Worm (Caenorhabditis elegans) whole organism, L1 larva: ENCODE results near the gene W03H9.2.

Source experiments
- C04F5.9 ChIP-seq: sonication (generic microtip); optimal IDR thresholded peaks from 2 replicates; lab custom pipeline; 2016; ENCODE audit warnings: missing genetic modification characterization, missing compliant biosample characterization
- C16A3.4 ChIP-seq: fragments of 150-350 bp; optimal IDR thresholded peaks from 2 replicates; lab custom pipeline; 2014; ENCODE audit warnings: missing biosample characterization, missing genetic modification characterization
- C34B4.2 ChIP-seq: sonication (generic microtip); optimal IDR thresholded peaks from 2 replicates; lab custom pipeline; 2017; ENCODE audit warnings: mild to moderate bottlenecking, missing genetic modification characterization, missing compliant biosample characterization
- aha-1 ChIP-seq: fragments of 150-350 bp; optimal IDR thresholded peaks from 2 replicates; lab custom pipeline; 2014; ENCODE audit warnings: missing biosample characterization, missing genetic modification characterization
- ceh-63 ChIP-seq: fragments of 200-800 bp; sonication (Bioruptor generic); optimal IDR thresholded peaks from 2 replicates; lab custom pipeline; 2018; ENCODE audit warnings: mild to moderate bottlenecking, missing genetic modification characterization, missing compliant biosample characterization
- dpl-1 ChIP-seq, 3 experiments: fragments of 150-350 bp in 2 of 3; sonication (generic microtip) in 1 of 3; optimal IDR thresholded peaks; 2 replicates each; lab custom pipeline; 2014 to 2017; ENCODE audit warnings: missing biosample characterization in 3 of 3, missing genetic modification characterization in 3 of 3, missing genetic modification reagents in 3 of 3
- efl-1 ChIP-seq, 4 experiments: fragments of 150-350 bp; optimal IDR thresholded peaks in 3 of 4; peaks in 1 of 4; 1 replicate in 1 of 4; 2 replicates in 3 of 4; lab custom pipeline; 2014; ENCODE audit warnings: missing biosample characterization in 2 of 4, missing genetic modification characterization in 2 of 4, missing genetic modification reagents in 2 of 4
- egl-27 ChIP-seq, 2 experiments: fragments of 150-350 bp in 1 of 2; sonication (generic microtip); optimal IDR thresholded peaks; 3 replicates each; lab custom pipeline; 2017 to 2018; ENCODE audit warnings: missing biosample characterization in 2 of 2, missing genetic modification characterization in 2 of 2, missing genetic modification reagents in 2 of 2
- elt-2 ChIP-seq: sonication (generic microtip); optimal IDR thresholded peaks from 2 replicates; lab custom pipeline; 2016; ENCODE audit warnings: missing genetic modification characterization, mild to moderate bottlenecking, inconsistent platforms, missing compliant biosample characterization, missing genetic modification reagents
- fkh-10 ChIP-seq: sonication (generic microtip); optimal IDR thresholded peaks from 2 replicates; lab custom pipeline; 2017; ENCODE audit warnings: missing biosample characterization, missing genetic modification reagents, missing genetic modification characterization
- fos-1 ChIP-seq: fragments of 150-350 bp; optimal IDR thresholded peaks from 2 replicates; lab custom pipeline; 2014; ENCODE audit warnings: missing biosample characterization, missing genetic modification characterization
- grh-1 ChIP-seq: fragments of 200-800 bp; sonication (Bioruptor generic); IDR thresholded peaks from 2 replicates; pipeline ENCODE4 v1.3.6; 2022; ENCODE audit warnings: missing genetic modification reagents, missing genetic modification characterization, missing compliant biosample characterization
- hlh-17 ChIP-seq: fragments of 200-800 bp; sonication (Bioruptor generic); optimal IDR thresholded peaks from 2 replicates; lab custom pipeline; 2018; ENCODE audit warnings: missing genetic modification characterization, mild to moderate bottlenecking, missing compliant biosample characterization, moderate library complexity, borderline replicate concordance
- hlh-4 ChIP-seq: sonication (generic microtip); optimal IDR thresholded peaks from 2 replicates; lab custom pipeline; 2016; ENCODE audit warnings: mild to moderate bottlenecking, missing genetic modification characterization, missing compliant biosample characterization
- lin-14 ChIP-seq: fragments of 200-800 bp; sonication (Bioruptor generic); optimal IDR thresholded peaks from 2 replicates; lab custom pipeline; 2018; ENCODE audit warnings: mild to moderate bottlenecking, missing genetic modification characterization, moderate library complexity, missing compliant biosample characterization
- lin-15B ChIP-seq: fragments of 150-350 bp; sonication (generic microtip); optimal IDR thresholded peaks from 3 replicates; lab custom pipeline; 2014; ENCODE audit warnings: missing biosample characterization, missing genetic modification characterization
- lin-39 ChIP-seq: fragments of 150-350 bp; optimal IDR thresholded peaks from 2 replicates; lab custom pipeline; 2014; ENCODE audit warnings: missing biosample characterization, missing genetic modification reagents, missing genetic modification characterization
- lsy-2 ChIP-seq, 2 experiments: fragments of 150-350 bp; optimal IDR thresholded peaks; 2 replicates each; lab custom pipeline; 2014; ENCODE audit warnings: missing biosample characterization in 2 of 2, missing genetic modification characterization in 2 of 2
- nhr-12 ChIP-seq: sonication (generic microtip); optimal IDR thresholded peaks from 2 replicates; lab custom pipeline; 2017; ENCODE audit warnings: missing biosample characterization, missing genetic modification characterization
- nhr-237 ChIP-seq: fragments of 150-350 bp; optimal IDR thresholded peaks from 2 replicates; lab custom pipeline; 2014; ENCODE audit warnings: missing biosample characterization, missing genetic modification characterization
- nhr-28 ChIP-seq: fragments of 150-350 bp; optimal IDR thresholded peaks from 2 replicates; lab custom pipeline; 2014; ENCODE audit warnings: missing biosample characterization, missing genetic modification characterization
- nhr-47 ChIP-seq: sonication (generic microtip); optimal IDR thresholded peaks from 2 replicates; lab custom pipeline; 2016; ENCODE audit warnings: mild to moderate bottlenecking, missing genetic modification characterization, moderate library complexity, missing compliant biosample characterization
- nhr-71 ChIP-seq: sonication (generic microtip); optimal IDR thresholded peaks from 2 replicates; lab custom pipeline; 2016; ENCODE audit warnings: mild to moderate bottlenecking, missing genetic modification characterization, moderate library complexity, missing compliant biosample characterization
- nhr-76 ChIP-seq: sonication (generic microtip); optimal IDR thresholded peaks from 2 replicates; lab custom pipeline; 2017; ENCODE audit warnings: missing biosample characterization, missing genetic modification characterization
- nhr-84 ChIP-seq: sonication (generic microtip); optimal IDR thresholded peaks from 2 replicates; lab custom pipeline; 2017; ENCODE audit warnings: missing biosample characterization, missing genetic modification characterization
- nhr-90 ChIP-seq: sonication (generic microtip); optimal IDR thresholded peaks from 2 replicates; lab custom pipeline; 2016; ENCODE audit warnings: mild to moderate bottlenecking, missing genetic modification characterization, missing compliant biosample characterization; ENCODE audit not compliant: poor library complexity
- pqm-1 ChIP-seq: sonication (generic microtip); optimal IDR thresholded peaks from 3 replicates; lab custom pipeline; 2017; ENCODE audit warnings: missing biosample characterization, missing genetic modification characterization
- snpc-4 ChIP-seq: fragments of 150-350 bp; optimal IDR thresholded peaks from 2 replicates; lab custom pipeline; 2014; ENCODE audit warnings: missing biosample characterization, missing genetic modification characterization
- snu-23 ChIP-seq: sonication (generic microtip); optimal IDR thresholded peaks from 2 replicates; lab custom pipeline; 2016; ENCODE audit warnings: missing genetic modification characterization, missing compliant biosample characterization
- sox-4 ChIP-seq: sonication (generic microtip); optimal IDR thresholded peaks from 2 replicates; lab custom pipeline; 2016; ENCODE audit warnings: missing genetic modification characterization, missing compliant biosample characterization
- unc-30 ChIP-seq: sonication (generic microtip); optimal IDR thresholded peaks from 2 replicates; lab custom pipeline; 2017; ENCODE audit warnings: missing biosample characterization, missing genetic modification characterization
- unc-62 ChIP-seq: fragments of 150-350 bp; optimal IDR thresholded peaks from 2 replicates; lab custom pipeline; 2014; ENCODE audit warnings: missing biosample characterization, missing genetic modification reagents, missing genetic modification characterization
- unc-86 ChIP-seq: sonication (generic microtip); optimal IDR thresholded peaks from 2 replicates; lab custom pipeline; 2016; ENCODE audit warnings: missing genetic modification characterization, missing compliant biosample characterization
- unc-98 ChIP-seq: fragments of 200-800 bp; sonication (Bioruptor generic); IDR thresholded peaks from 2 replicates; pipeline ENCODE4 v1.3.6; 2022; ENCODE audit warnings: missing genetic modification characterization, missing compliant biosample characterization
- xbp-1 ChIP-seq: sonication (generic microtip); optimal IDR thresholded peaks from 2 replicates; lab custom pipeline; 2016; ENCODE audit warnings: missing genetic modification characterization, missing compliant biosample characterization

W03H9.2 gene

ce11 chrII:14138849-14139419, 4.7 kb downstream of the W03H9.2 start:
- TF ChIP-seq unc-86 (tag; lab: Kevin White, UChicago) (no peak), efl-1 (optimal IDR thresholded peaks at IDR 0.05; lab: Kevin White, UChicago) (no peak), efl-1 (GFP tag; optimal IDR thresholded peaks at IDR 0.05 in 1 of 2; lab: Kevin White, UChicago) (peak in 1 of 2 experiments; percentile 4), lsy-2 (tag; optimal IDR thresholded peaks at IDR 0.05; lab: Kevin White, UChicago) (no peak), sox-4 (tag; lab: Kevin White, UChicago) (no peak)

DNA sequence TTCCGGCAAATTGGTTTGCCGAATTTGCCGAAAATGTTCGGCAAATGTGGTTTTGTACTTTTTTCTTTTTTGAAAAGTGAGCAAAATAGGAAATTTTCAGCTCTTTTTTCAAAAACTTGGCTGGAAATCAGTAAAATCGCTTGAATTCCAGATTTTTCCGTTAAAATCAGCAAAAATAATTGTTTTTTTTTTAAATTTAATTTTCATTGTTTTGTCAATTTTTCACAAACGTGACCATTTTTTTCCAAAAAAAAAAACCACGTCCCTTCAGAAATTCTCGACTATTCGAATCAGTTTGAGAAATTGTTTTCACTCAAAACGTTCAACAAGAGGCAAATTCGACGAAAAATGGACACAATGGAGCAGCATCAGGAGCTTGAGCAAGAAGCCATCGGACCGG, 6.1 kb downstream of the W03H9.2 start, which contains the start of gene K09E4.1:
TSS of gene K09E4.1 (plus strand) at position 301 of the 400 bp plus-strand sequence.
- TF ChIP-seq hlh-4 (tag; lab: Kevin White, UChicago) (no peak), pqm-1 (tag; lab: Kevin White, UChicago) (no peak), nhr-76 (no peak), lin-39 (tag; lab: Kevin White, UChicago) (no peak), egl-27 (tag; optimal IDR thresholded peaks at IDR 0.05; lab: Kevin White, UChicago) (no peak), nhr-84 (tag; lab: Kevin White, UChicago) (no peak), dpl-1 (GFP tag; optimal IDR thresholded peaks at IDR 0.05; lab: Kevin White, UChicago) (no peak), snpc-4 (tag; lab: Kevin White, UChicago) (no peak), nhr-28 (no peak), fos-1 (tag; lab: Kevin White, UChicago) (no peak), aha-1 (no peak), elt-2 (tag; lab: Kevin White, UChicago) (no peak), hlh-17 (GFP tag; lab: Kevin White, UChicago) (no peak), xbp-1 (tag; lab: Kevin White, UChicago) (no peak), nhr-71 (tag; lab: Kevin White, UChicago) (no peak), ceh-63 (GFP tag; lab: Kevin White, UChicago) (no peak)

DNA sequence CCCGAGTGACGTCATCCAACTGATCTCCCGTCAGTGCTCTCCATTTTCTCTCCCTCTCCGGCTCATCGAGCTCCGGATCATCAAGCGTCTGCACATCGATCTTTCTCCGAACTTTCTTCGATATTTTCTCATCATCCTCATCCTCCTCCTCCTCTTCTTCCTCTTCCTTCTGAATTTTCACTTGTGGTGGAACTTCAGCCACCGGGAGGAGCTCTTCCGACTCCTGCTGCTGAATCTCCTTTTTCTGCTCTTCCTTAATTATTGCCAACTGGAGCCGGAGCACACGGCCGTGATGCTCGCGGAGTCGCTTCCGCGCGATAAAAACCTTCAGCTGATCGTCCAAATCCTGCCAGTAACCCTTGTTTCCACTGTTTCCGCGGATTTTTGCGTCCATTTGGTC, 7.4 kb downstream of the W03H9.2 start:
- no peak for TF ChIP-seq fos-1 (tag; lab: Kevin White, UChicago)
- TF ChIP-seq unc-62 = no peak
- no peak for TF ChIP-seq snu-23 (GFP tag; lab: Kevin White, UChicago)
- TF ChIP-seq dpl-1 (GFP tag; optimal IDR thresholded peaks at IDR 0.05; lab: Kevin White, UChicago) = no peak
- no peak for TF ChIP-seq C34B4.2
- TF ChIP-seq C04F5.9 (tag; lab: Kevin White, UChicago) = no peak
- TF ChIP-seq unc-30 (tag; lab: Kevin White, UChicago) = no peak
- no peak for TF ChIP-seq unc-86 (tag; lab: Kevin White, UChicago)
- no peak for TF ChIP-seq hlh-4 (tag; lab: Kevin White, UChicago)
- TF ChIP-seq nhr-71 (tag; lab: Kevin White, UChicago) = no peak
- no peak for TF ChIP-seq lin-15B (tag; lab: Kevin White, UChicago)
- no peak for TF ChIP-seq unc-98
- no peak for TF ChIP-seq nhr-237 (tag; lab: Kevin White, UChicago)
- no peak for TF ChIP-seq lin-14
- TF ChIP-seq C16A3.4 = no peak
- TF ChIP-seq grh-1 (GFP tag; lab: Robert Waterston, UW) = no peak
- no peak for TF ChIP-seq elt-2 (tag; lab: Kevin White, UChicago)
- TF ChIP-seq nhr-47 = no peak
- TF ChIP-seq nhr-12 (tag; lab: Kevin White, UChicago) = no peak
- no peak for TF ChIP-seq nhr-90 (tag; lab: Kevin White, UChicago)

DNA sequence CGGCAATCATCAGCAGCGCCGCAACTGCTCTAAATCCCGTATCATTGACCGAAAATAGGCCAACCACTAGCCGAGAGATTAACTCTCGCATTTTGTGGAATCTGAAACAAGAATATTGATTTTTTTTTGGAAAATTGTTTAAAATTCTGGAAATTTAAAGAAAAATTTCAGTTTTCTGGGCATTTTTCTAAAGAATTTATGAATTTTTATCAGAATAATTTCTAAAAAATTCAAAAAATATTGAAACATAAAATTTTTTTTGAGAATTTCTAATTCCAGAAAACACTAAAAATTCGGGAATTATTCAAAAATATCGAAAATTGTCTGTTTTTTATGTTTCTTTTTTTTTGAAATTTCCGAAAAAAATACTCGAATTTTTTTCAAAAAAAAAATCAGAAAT, 10.9 kb downstream of the W03H9.2 start, which contains the start of gene algn-3:
TSS of gene algn-3 (minus strand) at position 101 of the 400 bp plus-strand sequence.
- TF ChIP-seq fkh-10 (GFP tag; lab: Kevin White, UChicago) = no peak
